Fruit fly (Drosophila melanogaster) whole organism, embryonic: Measurements from ENCODE around the gene ec.
A peak's percentile ranks its signal among the peaks of the same experiment; 100 is the strongest.

Experiments used
- ATbp ChIP-seq: fragments of 200-800 bp; sonication (Bioruptor generic); optimal IDR thresholded peaks from 2 replicates; lab custom pipeline; 2017; ENCODE audit warnings: missing biosample characterization, mild to moderate bottlenecking, missing genetic modification characterization, missing genetic modification reagents
- Adf1 ChIP-seq: fragments of 200-800 bp; sonication (Bioruptor generic); IDR thresholded peaks from 2 replicates; pipeline ENCODE4 v1.3.6; 2022; ENCODE audit warnings: missing biosample characterization, missing genetic modification characterization
- Atf6 ChIP-seq: fragments of 200-800 bp; sonication (Bioruptor generic); IDR thresholded peaks from 2 replicates; pipeline ENCODE4 v1.3.6; 2022; ENCODE audit warnings: missing biosample characterization, missing genetic modification characterization
- Awh ChIP-seq: fragments of 200-800 bp; sonication (Bioruptor generic); IDR thresholded peaks from 2 replicates; pipeline ENCODE4, ENCODE4 v1.3.6; 2022; ENCODE audit warnings: missing biosample characterization, missing genetic modification characterization
- Blimp-1 ChIP-seq: fragments of 200-800 bp; sonication (Bioruptor generic); optimal IDR thresholded peaks from 3 replicates; lab custom pipeline; 2018; ENCODE audit warnings: missing biosample characterization, missing genetic modification characterization, mild to moderate bottlenecking, moderate library complexity, missing genetic modification reagents
- CG11247 ChIP-seq: fragments of 200-800 bp; sonication (Bioruptor generic); IDR thresholded peaks from 2 replicates; pipeline ENCODE4 v1.3.6; 2022; ENCODE audit warnings: missing biosample characterization, missing genetic modification characterization
- CG1233 ChIP-seq: fragments of 200-800 bp; sonication (Bioruptor generic); optimal IDR thresholded peaks from 4 replicates; lab custom pipeline; 2018; ENCODE audit warnings: missing biosample characterization, mild to moderate bottlenecking, missing genetic modification characterization
- CG12659 ChIP-seq: fragments of 200-800 bp; sonication (Bioruptor generic); optimal IDR thresholded peaks from 3 replicates; lab custom pipeline; 2017; ENCODE audit warnings: mild to moderate bottlenecking, missing biosample characterization, missing genetic modification reagents, missing genetic modification characterization
- CG13775 ChIP-seq: fragments of 200-800 bp; sonication (Bioruptor generic); optimal IDR thresholded peaks from 3 replicates; lab custom pipeline; 2017; ENCODE audit warnings: missing biosample characterization, mild to moderate bottlenecking, missing genetic modification characterization
- CG15601 ChIP-seq: fragments of 200-800 bp; sonication (Bioruptor generic); optimal IDR thresholded peaks from 3 replicates; lab custom pipeline; 2019; ENCODE audit warnings: missing biosample characterization, mild to moderate bottlenecking, missing genetic modification characterization, moderate library complexity
- CG17186 ChIP-seq: fragments of 200-800 bp; sonication (Bioruptor generic); optimal IDR thresholded peaks from 3 replicates; lab custom pipeline; 2017; ENCODE audit warnings: missing biosample characterization, missing genetic modification reagents, missing genetic modification characterization
- CG17359 ChIP-seq: fragments of 200-800 bp; sonication (Bioruptor generic); optimal IDR thresholded peaks from 3 replicates; lab custom pipeline; 2018; ENCODE audit warnings: missing biosample characterization, mild to moderate bottlenecking, missing genetic modification characterization, moderate library complexity
- CG2199 ChIP-seq: fragments of 200-800 bp; sonication (Bioruptor generic); IDR thresholded peaks from 3 replicates; pipeline ENCODE4 v1.3.6; 2022; ENCODE audit warnings: missing biosample characterization, missing genetic modification characterization
- CG33213 ChIP-seq: fragments of 200-800 bp; sonication (Bioruptor generic); optimal IDR thresholded peaks from 3 replicates; lab custom pipeline; 2016; ENCODE audit warnings: missing biosample characterization, missing genetic modification characterization
- CG4404 ChIP-seq: fragments of 200-800 bp; sonication (Bioruptor generic); IDR thresholded peaks from 2 replicates; pipeline ENCODE4 v1.3.6; 2022; ENCODE audit warnings: missing biosample characterization, missing genetic modification characterization
- CG6791 ChIP-seq: fragments of 200-800 bp; sonication (Bioruptor generic); IDR thresholded peaks from 3 replicates; pipeline ENCODE4 v1.3.6; 2022; ENCODE audit warnings: missing biosample characterization, missing genetic modification characterization; ENCODE audit not compliant: partially characterized antibody
- Dbx ChIP-seq: fragments of 200-800 bp; sonication (Bioruptor generic); IDR thresholded peaks from 3 replicates; pipeline ENCODE4 v1.3.6; 2022; ENCODE audit warnings: missing biosample characterization, missing genetic modification characterization
- HmgD ChIP-seq: fragments of 200-800 bp; sonication (Bioruptor generic); optimal IDR thresholded peaks from 3 replicates; lab custom pipeline; 2016; ENCODE audit warnings: missing biosample characterization, missing genetic modification characterization
- HmgZ ChIP-seq: fragments of 200-800 bp; sonication (Bioruptor generic); optimal IDR thresholded peaks from 2 replicates; lab custom pipeline; 2018; ENCODE audit warnings: missing biosample characterization, mild to moderate bottlenecking, missing genetic modification characterization
- Hmr ChIP-seq: fragments of 200-800 bp; sonication (Bioruptor generic); optimal IDR thresholded peaks from 3 replicates; lab custom pipeline; 2017; ENCODE audit warnings: mild to moderate bottlenecking, missing biosample characterization, missing genetic modification reagents, missing genetic modification characterization
- Hsf ChIP-seq: fragments of 200-800 bp; sonication (Bioruptor generic); optimal IDR thresholded peaks from 3 replicates; lab custom pipeline; 2016; ENCODE audit warnings: missing biosample characterization, missing genetic modification characterization
- Med ChIP-seq: fragments of 200-800 bp; sonication (Bioruptor generic); peaks from one replicate; lab custom pipeline; 2016; ENCODE audit warnings: missing biosample characterization, missing genetic modification characterization, mild to moderate bottlenecking, inconsistent platforms, moderate library complexity
- Nf-YB ChIP-seq: fragments of 200-800 bp; sonication (Bioruptor generic); optimal IDR thresholded peaks from 3 replicates; lab custom pipeline; 2019; ENCODE audit warnings: missing biosample characterization, mild to moderate bottlenecking, missing genetic modification characterization, moderate library complexity
- Pdp1 ChIP-seq, 2 experiments: fragments of 200-800 bp; sonication (Bioruptor generic); optimal IDR thresholded peaks; 3 replicates each; lab custom pipeline; 2016; ENCODE audit warnings: missing biosample characterization in 2 of 2, missing genetic modification characterization in 2 of 2, mild to moderate bottlenecking in 1 of 2, moderate library complexity in 1 of 2
- Spps ChIP-seq: fragments of 200-800 bp; sonication (Bioruptor generic); optimal IDR thresholded peaks from 2 replicates; lab custom pipeline; 2018; ENCODE audit warnings: missing biosample characterization, mild to moderate bottlenecking, missing genetic modification characterization
- Sry-δ ChIP-seq: fragments of 200-800 bp; sonication (Bioruptor generic); optimal IDR thresholded peaks from 2 replicates; lab custom pipeline; 2016; ENCODE audit warnings: missing biosample characterization, missing genetic modification characterization
- Xrp1 ChIP-seq: fragments of 200-800 bp; sonication (Bioruptor generic); IDR thresholded peaks from 2 replicates; pipeline ENCODE4 v1.3.6; 2022; ENCODE audit warnings: missing biosample characterization, missing genetic modification characterization
- ato ChIP-seq: fragments of 200-800 bp; sonication (Bioruptor generic); IDR thresholded peaks from 2 replicates; pipeline ENCODE4 v1.3.6; 2022; ENCODE audit warnings: missing biosample characterization, missing genetic modification characterization; ENCODE audit not compliant: partially characterized antibody
- bbx ChIP-seq: fragments of 200-800 bp; sonication (Bioruptor generic); IDR thresholded peaks from 2 replicates; pipeline ENCODE4 v1.3.6; 2022; ENCODE audit warnings: missing biosample characterization, missing genetic modification characterization; ENCODE audit not compliant: partially characterized antibody
- ewg ChIP-seq: fragments of 200-800 bp; sonication (Bioruptor generic); optimal IDR thresholded peaks from 3 replicates; lab custom pipeline; 2017; ENCODE audit warnings: mild to moderate bottlenecking, missing biosample characterization, missing genetic modification reagents, missing genetic modification characterization
- gcm2 ChIP-seq: fragments of 200-800 bp; sonication (Bioruptor generic); optimal IDR thresholded peaks from 2 replicates; lab custom pipeline; 2016; ENCODE audit warnings: missing biosample characterization, missing genetic modification characterization
- grau ChIP-seq: fragments of 200-800 bp; optimal IDR thresholded peaks from 3 replicates; lab custom pipeline; 2019; ENCODE audit warnings: missing biosample characterization, mild to moderate bottlenecking, missing genetic modification characterization, moderate library complexity
- gsb ChIP-seq: fragments of 200-800 bp; sonication (Bioruptor generic); IDR thresholded peaks from 2 replicates; pipeline ENCODE4 v1.3.6; 2022; ENCODE audit warnings: missing biosample characterization, missing genetic modification characterization
- gt ChIP-seq: fragments of 200-800 bp; sonication (Bioruptor generic); IDR thresholded peaks from 2 replicates; pipeline ENCODE4 v1.3.6; 2022; ENCODE audit warnings: missing biosample characterization, missing genetic modification characterization
- her ChIP-seq: fragments of 200-800 bp; sonication (Bioruptor generic); optimal IDR thresholded peaks from 2 replicates; lab custom pipeline; 2016; ENCODE audit warnings: missing biosample characterization, missing genetic modification characterization
- mld ChIP-seq: fragments of 200-800 bp; sonication (Bioruptor generic); IDR thresholded peaks from 3 replicates; pipeline ENCODE4 v1.3.6; 2022; ENCODE audit warnings: missing biosample characterization, missing genetic modification characterization; ENCODE audit not compliant: partially characterized antibody
- pho ChIP-seq: fragments of 200-800 bp; sonication (Bioruptor generic); optimal IDR thresholded peaks from 2 replicates; lab custom pipeline; 2016; ENCODE audit warnings: missing biosample characterization, missing genetic modification characterization
- pnt ChIP-seq: fragments of 200-800 bp; sonication (Bioruptor generic); optimal IDR thresholded peaks from 3 replicates; lab custom pipeline; 2016; ENCODE audit warnings: missing biosample characterization, missing genetic modification characterization
- pzg ChIP-seq: fragments of 200-800 bp; sonication (Bioruptor generic); optimal IDR thresholded peaks from 3 replicates; lab custom pipeline; 2018; ENCODE audit warnings: missing biosample characterization, mild to moderate bottlenecking, missing genetic modification characterization, moderate library complexity
- sd ChIP-seq: fragments of 200-800 bp; sonication (Bioruptor generic); optimal IDR thresholded peaks from 3 replicates; lab custom pipeline; 2018; ENCODE audit warnings: missing biosample characterization, mild to moderate bottlenecking, missing genetic modification characterization, moderate library complexity
- so ChIP-seq: fragments of 200-800 bp; sonication (Bioruptor generic); IDR thresholded peaks from 3 replicates; pipeline ENCODE4 v1.3.6; 2022; ENCODE audit warnings: missing biosample characterization, missing genetic modification characterization
- sug ChIP-seq: fragments of 200-800 bp; optimal IDR thresholded peaks from 2 replicates; lab custom pipeline; 2019; ENCODE audit warnings: missing biosample characterization, mild to moderate bottlenecking, missing genetic modification characterization, moderate library complexity
- toy ChIP-seq: fragments of 200-800 bp; sonication (Bioruptor generic); IDR thresholded peaks from 2 replicates; pipeline ENCODE4 v1.3.6; 2022; ENCODE audit warnings: missing biosample characterization, missing genetic modification characterization
- vfl ChIP-seq: fragments of 200-800 bp; sonication (Bioruptor generic); optimal IDR thresholded peaks from 2 replicates; lab custom pipeline; 2016; ENCODE audit warnings: missing biosample characterization, missing genetic modification characterization
- zen2 ChIP-seq: fragments of 200-800 bp; sonication (Bioruptor generic); IDR thresholded peaks from 3 replicates; pipeline ENCODE4 v1.3.6; 2022; ENCODE audit warnings: missing biosample characterization, missing genetic modification characterization; ENCODE audit not compliant: partially characterized antibody
- zfh1 ChIP-seq: fragments of 200-800 bp; sonication (Bioruptor generic); IDR thresholded peaks from 3 replicates; pipeline ENCODE4 v1.3.6; 2022; ENCODE audit warnings: missing biosample characterization, missing genetic modification characterization

Gene ec

dm6 chrX:3811340-3811788 is at the start of gene ec (continued):
- peak; percentile 71 for TF ChIP-seq CG15601 (tag; lab: Kevin White, UChicago)
- TF ChIP-seq zen2 (GFP tag; lab: Robert Waterston, UW), result peak; percentile 21; the same call in 1 of the 3 replicates
- TF ChIP-seq vfl (GFP tag; lab: Kevin White, UChicago), result no peak
- TF ChIP-seq HmgZ, result peak; percentile 67
- peak; percentile 11 for TF ChIP-seq sug (tag; lab: Kevin White, UChicago)
- no peak for TF ChIP-seq mld (GFP tag; lab: Robert Waterston, UW)
- TF ChIP-seq Atf6 (GFP tag; lab: Robert Waterston, UW), result 0 out of 2 replicates have a peak, but pooled peaks have one; percentile 26
- TF ChIP-seq CG17359 (tag; lab: Kevin White, UChicago), result peak; percentile 36
- peak; percentile 51 for TF ChIP-seq bbx (GFP tag; lab: Robert Waterston, UW)
- 0 out of 3 replicates have a peak, but pooled peaks have one; percentile 33 for TF ChIP-seq CG2199 (GFP tag; lab: Robert Waterston, UW)
- TF ChIP-seq her, result peak; percentile 52
- TF ChIP-seq Nf-YB (GFP tag; lab: Kevin White, UChicago), result peak; percentile 23
- TF ChIP-seq Blimp-1 (GFP tag; lab: Kevin White, UChicago), result peak; percentile 20
- 0 out of 3 replicates have a peak, but pooled peaks have one; percentile 18 for TF ChIP-seq zfh1 (GFP tag; lab: Robert Waterston, UW)
- peak; percentile 89 for TF ChIP-seq Med (GFP tag; lab: Kevin White, UChicago)
- TF ChIP-seq ATbp (GFP tag; lab: Kevin White, UChicago), result peak; percentile 96
- no peak for TF ChIP-seq toy (GFP tag; lab: Robert Waterston, UW)
- TF ChIP-seq pnt (GFP tag; lab: Kevin White, UChicago), result peak; percentile 3
- TF ChIP-seq CG6791 (GFP tag; lab: Robert Waterston, UW), result peak; percentile 43; the same call in 1 of the 3 replicates
- TF ChIP-seq pho (GFP tag; lab: Kevin White, UChicago), result peak; percentile 27
- peak; percentile 74 for TF ChIP-seq pzg (GFP tag; lab: Kevin White, UChicago)
- TF ChIP-seq HmgD (GFP tag; lab: Kevin White, UChicago), result peak; percentile 77
- TF ChIP-seq Spps, result no peak
- TF ChIP-seq CG11247, result 0 out of 2 replicates have a peak, but pooled peaks have one; percentile 21
- TF ChIP-seq Hmr (GFP tag; lab: Kevin White, UChicago), result peak; percentile 64
- peak; percentile 21; the same call in 1 of the 2 replicates for TF ChIP-seq Xrp1
- peak in 1 of 2 experiments; percentile 10 for TF ChIP-seq Pdp1 (GFP tag; optimal IDR thresholded peaks at IDR 0.05; lab: Kevin White, UChicago)
- peak; percentile 5 for TF ChIP-seq CG1233 (GFP tag; lab: Kevin White, UChicago)
- peak; percentile 36; the same call in 1 of the 2 replicates for TF ChIP-seq Adf1 (GFP tag; lab: Robert Waterston, UW)
- peak; percentile 63 for TF ChIP-seq Sry-δ
- peak; percentile 57 for TF ChIP-seq CG17186 (GFP tag; lab: Kevin White, UChicago)
- TF ChIP-seq grau, result no peak
- no peak for TF ChIP-seq sd
- peak; percentile 4 for TF ChIP-seq Hsf (GFP tag; lab: Kevin White, UChicago)
- 0 out of 3 replicates have a peak, but pooled peaks have one; percentile 29 for TF ChIP-seq Dbx (GFP tag; lab: Robert Waterston, UW)
- peak; percentile 18; the same call in 1 of the 2 replicates for TF ChIP-seq Awh (GFP tag; lab: Robert Waterston, UW)
- TF ChIP-seq CG13775, result no peak
- no peak for TF ChIP-seq ewg (GFP tag; lab: Kevin White, UChicago)
- TF ChIP-seq so (GFP tag; lab: Robert Waterston, UW), result peak; percentile 47; the same call in 1 of the 3 replicates
- no peak for TF ChIP-seq gt (GFP tag; lab: Robert Waterston, UW)
- TF ChIP-seq CG33213 (GFP tag; lab: Kevin White, UChicago), result peak; percentile 55
- peak; percentile 42 for TF ChIP-seq gcm2
- TF ChIP-seq CG4404 (GFP tag; lab: Robert Waterston, UW), result no peak
- TF ChIP-seq gsb (GFP tag; lab: Robert Waterston, UW), result no peak
- TF ChIP-seq CG12659 (GFP tag; lab: Kevin White, UChicago), result peak; percentile 38
- peak; percentile 37; the same call in 1 of the 2 replicates for TF ChIP-seq ato (GFP tag; lab: Robert Waterston, UW)
